Fruit fly (Drosophila melanogaster) whole organism, embryonic: ENCODE data around the gene CG6569.

Experiments used
- Ada2b ChIP-seq: fragments of 200-800 bp; sonication (Bioruptor generic); IDR thresholded peaks from 2 replicates; pipeline ENCODE4 v1.3.6; 2022; ENCODE audit warnings: missing biosample characterization, missing genetic modification characterization
- B-H1 ChIP-seq: fragments of 200-800 bp; sonication (Bioruptor generic); IDR thresholded peaks from 3 replicates; pipeline ENCODE4 v1.3.6; 2022; ENCODE audit warnings: missing biosample characterization, missing genetic modification characterization
- Bteb2 ChIP-seq: fragments of 200-800 bp; sonication (Bioruptor generic); optimal IDR thresholded peaks from 2 replicates; lab custom pipeline; 2016; ENCODE audit warnings: missing biosample characterization, missing genetic modification characterization
- CG10321 ChIP-seq: fragments of 200-800 bp; sonication (Bioruptor generic); IDR thresholded peaks from 2 replicates; pipeline ENCODE4 v1.3.6; 2022; ENCODE audit warnings: missing biosample characterization, missing genetic modification characterization
- CG13123 ChIP-seq: fragments of 200-800 bp; sonication (Bioruptor generic); optimal IDR thresholded peaks from 2 replicates; lab custom pipeline; 2016; ENCODE audit warnings: missing biosample characterization, missing genetic modification characterization
- CG15479 ChIP-seq: fragments of 200-800 bp; sonication (Bioruptor generic); optimal IDR thresholded peaks from 3 replicates; lab custom pipeline; 2019; ENCODE audit warnings: missing biosample characterization, mild to moderate bottlenecking, missing genetic modification characterization, moderate library complexity
- CG1832 ChIP-seq: fragments of 200-800 bp; sonication (Bioruptor generic); optimal IDR thresholded peaks from 2 replicates; lab custom pipeline; 2017; ENCODE audit warnings: missing biosample characterization, mild to moderate bottlenecking, missing genetic modification characterization, inconsistent platforms
- CG2199 ChIP-seq: fragments of 200-800 bp; sonication (Bioruptor generic); IDR thresholded peaks from 3 replicates; pipeline ENCODE4 v1.3.6; 2022; ENCODE audit warnings: missing biosample characterization, missing genetic modification characterization
- CG3838 ChIP-seq: fragments of 200-800 bp; sonication (Bioruptor generic); optimal IDR thresholded peaks from 3 replicates; lab custom pipeline; 2016; ENCODE audit warnings: missing biosample characterization, missing genetic modification characterization
- CG5180 ChIP-seq: fragments of 200-800 bp; sonication (Bioruptor generic); optimal IDR thresholded peaks from 3 replicates; lab custom pipeline; 2017; ENCODE audit warnings: missing biosample characterization, missing genetic modification characterization, mild to moderate bottlenecking, moderate library complexity, missing genetic modification reagents
- CG7357 ChIP-seq: fragments of 200-800 bp; sonication (Bioruptor generic); IDR thresholded peaks from 3 replicates; pipeline ENCODE4 v1.3.6; 2022; ENCODE audit warnings: missing biosample characterization, missing genetic modification characterization
- CG7987 ChIP-seq: fragments of 200-800 bp; sonication (Bioruptor generic); optimal IDR thresholded peaks from 2 replicates; lab custom pipeline; 2018; ENCODE audit warnings: missing biosample characterization, mild to moderate bottlenecking, missing genetic modification characterization, moderate library complexity
- CG8359 ChIP-seq: fragments of 200-800 bp; sonication (Bioruptor generic); optimal IDR thresholded peaks from 2 replicates; lab custom pipeline; 2017; ENCODE audit warnings: missing biosample characterization, mild to moderate bottlenecking, missing genetic modification characterization, borderline replicate concordance
- CG9609 ChIP-seq: fragments of 200-800 bp; sonication (Bioruptor generic); optimal IDR thresholded peaks from 3 replicates; lab custom pipeline; 2016; ENCODE audit warnings: missing biosample characterization, missing genetic modification characterization
- D ChIP-seq, 2 experiments: fragments of 200-800 bp in 1 of 2; fragments of >200 bp in 1 of 2; sonication (Bioruptor generic) in 1 of 2; optimal IDR thresholded peaks; 2 replicates in 1 of 2; 3 replicates in 1 of 2; lab custom pipeline; 2017; ENCODE audit warnings: mild to moderate bottlenecking in 1 of 2, missing biosample characterization in 1 of 2, missing genetic modification characterization in 1 of 2, missing genetic modification reagents in 1 of 2
- Dek ChIP-seq: fragments of 200-800 bp; sonication (Bioruptor generic); optimal IDR thresholded peaks from 3 replicates; lab custom pipeline; 2019; ENCODE audit warnings: missing biosample characterization, mild to moderate bottlenecking, missing genetic modification characterization, moderate library complexity
- Dip2 ChIP-seq: fragments of 200-800 bp; sonication (Bioruptor generic); IDR thresholded peaks from 2 replicates; pipeline ENCODE4 v1.3.6; 2022; ENCODE audit warnings: missing biosample characterization, missing genetic modification characterization
- Doc2 ChIP-seq: fragments of 200-800 bp; sonication (Bioruptor generic); IDR thresholded peaks from 2 replicates; pipeline ENCODE4 v1.3.6; 2022; ENCODE audit warnings: missing biosample characterization, missing genetic modification characterization
- Ets65A ChIP-seq: fragments of 200-800 bp; sonication (Bioruptor generic); peaks from one replicate; lab custom pipeline; 2016; ENCODE audit warnings: missing biosample characterization, missing genetic modification characterization
- GATAe ChIP-seq: fragments of 200-800 bp; sonication (Bioruptor generic); conservative IDR thresholded peaks from 2 replicates; pipeline ENCODE4 v1.3.6; 2022; ENCODE audit warnings: missing biosample characterization, missing genetic modification characterization
- Hand ChIP-seq: fragments of 200-800 bp; sonication (Bioruptor generic); optimal IDR thresholded peaks from 2 replicates; lab custom pipeline; 2017; ENCODE audit warnings: mild to moderate bottlenecking, missing biosample characterization, missing genetic modification reagents, missing genetic modification characterization
- MTF-1 ChIP-seq: fragments of 200-800 bp; sonication (Bioruptor generic); optimal IDR thresholded peaks from 2 replicates; lab custom pipeline; 2018; ENCODE audit warnings: missing biosample characterization, mild to moderate bottlenecking, missing genetic modification characterization, borderline replicate concordance
- NC2α ChIP-seq: fragments of 200-800 bp; sonication (Bioruptor generic); optimal IDR thresholded peaks from 2 replicates; lab custom pipeline; 2016; ENCODE audit warnings: missing biosample characterization, missing genetic modification characterization
- amos ChIP-seq: fragments of 200-800 bp; sonication (Bioruptor generic); IDR thresholded peaks from 2 replicates; pipeline ENCODE4 v1.3.6; 2022; ENCODE audit warnings: missing biosample characterization, missing genetic modification characterization; ENCODE audit not compliant: partially characterized antibody
- cas ChIP-seq: fragments of 200-800 bp; sonication (Bioruptor generic); IDR thresholded peaks from 2 replicates; pipeline ENCODE4 v1.3.6; 2022; ENCODE audit warnings: missing biosample characterization, missing genetic modification characterization
- crol ChIP-seq: fragments of 200-800 bp; sonication (Bioruptor generic); IDR thresholded peaks from 2 replicates; pipeline ENCODE4 v1.3.6; 2022; ENCODE audit warnings: missing biosample characterization, missing genetic modification characterization
- dm ChIP-seq: fragments of 200-800 bp; sonication (Bioruptor generic); optimal IDR thresholded peaks from 3 replicates; lab custom pipeline; 2016; ENCODE audit warnings: missing biosample characterization, missing genetic modification characterization
- dpn ChIP-seq, 2 experiments: fragments of 200-800 bp; sonication (Bioruptor generic); optimal IDR thresholded peaks; 3 replicates each; lab custom pipeline; 2016; ENCODE audit warnings: missing biosample characterization in 2 of 2, missing genetic modification characterization in 2 of 2
- exex ChIP-seq: fragments of 200-800 bp; sonication (Bioruptor generic); optimal IDR thresholded peaks from 4 replicates; lab custom pipeline; 2018; ENCODE audit warnings: missing biosample characterization, mild to moderate bottlenecking, missing genetic modification characterization, moderate library complexity
- fru ChIP-seq: fragments of >200 bp; optimal IDR thresholded peaks from 2 replicates; lab custom pipeline; 2017
- gcm ChIP-seq: fragments of 200-800 bp; sonication (Bioruptor generic); optimal IDR thresholded peaks from 2 replicates; lab custom pipeline; 2019; ENCODE audit warnings: missing biosample characterization, mild to moderate bottlenecking, missing genetic modification characterization, moderate library complexity
- gt ChIP-seq: fragments of 200-800 bp; sonication (Bioruptor generic); IDR thresholded peaks from 2 replicates; pipeline ENCODE4 v1.3.6; 2022; ENCODE audit warnings: missing biosample characterization, missing genetic modification characterization
- lilli ChIP-seq: fragments of 200-800 bp; sonication (Bioruptor generic); optimal IDR thresholded peaks from 3 replicates; lab custom pipeline; 2016; ENCODE audit warnings: missing biosample characterization, missing genetic modification characterization
- nom ChIP-seq: fragments of 200-800 bp; sonication (Bioruptor generic); optimal IDR thresholded peaks from 2 replicates; lab custom pipeline; 2017; ENCODE audit warnings: missing biosample characterization, missing genetic modification characterization, mild to moderate bottlenecking, moderate library complexity, missing genetic modification reagents
- oc ChIP-seq: fragments of 200-800 bp; sonication (Bioruptor generic); optimal IDR thresholded peaks from 2 replicates; lab custom pipeline; 2018; ENCODE audit warnings: missing biosample characterization, mild to moderate bottlenecking, missing genetic modification characterization, moderate library complexity
- rib ChIP-seq: fragments of 200-800 bp; sonication (Bioruptor generic); IDR thresholded peaks from 2 replicates; pipeline ENCODE4 v1.3.6; 2022; ENCODE audit warnings: missing biosample characterization, missing genetic modification characterization
- sens ChIP-seq: fragments of 200-800 bp; sonication (Bioruptor generic); peaks from one replicate; lab custom pipeline; 2016; ENCODE audit warnings: missing biosample characterization, missing genetic modification characterization
- stwl ChIP-seq: fragments of 200-800 bp; sonication (Bioruptor generic); optimal IDR thresholded peaks from 3 replicates; lab custom pipeline; 2018; ENCODE audit warnings: missing biosample characterization, mild to moderate bottlenecking, missing genetic modification characterization, moderate library complexity
- tap ChIP-seq: fragments of 200-800 bp; optimal IDR thresholded peaks from 3 replicates; lab custom pipeline; 2019; ENCODE audit warnings: missing biosample characterization, mild to moderate bottlenecking, missing genetic modification characterization, moderate library complexity
- tup ChIP-seq: fragments of 200-800 bp; sonication (Bioruptor generic); optimal IDR thresholded peaks from 2 replicates; lab custom pipeline; 2016; ENCODE audit warnings: missing biosample characterization, mild to moderate bottlenecking, missing genetic modification characterization, moderate library complexity
- z ChIP-seq: fragments of 200-800 bp; sonication (Bioruptor generic); IDR thresholded peaks from 3 replicates; pipeline ENCODE4 v1.3.6; 2022; ENCODE audit warnings: missing biosample characterization, missing genetic modification characterization

CG6569 gene

dm6 chr3R:21825140-21825539, 42.6 kb downstream of the CG6569 start (continued):
- TF ChIP-seq Dek: no peak
- no peak for TF ChIP-seq fru (lab: Kevin White, UChicago)
- TF ChIP-seq tap (tag; lab: Kevin White, UChicago): peak; percentile 26
- TF ChIP-seq CG7357 (GFP tag; lab: Robert Waterston, UW): no peak
- TF ChIP-seq MTF-1 (GFP tag; lab: Kevin White, UChicago): peak; percentile 81
- no peak for TF ChIP-seq Doc2
- TF ChIP-seq Dip2 (GFP tag; lab: Robert Waterston, UW): no peak
- no peak for TF ChIP-seq gcm (GFP tag; lab: Kevin White, UChicago)
- TF ChIP-seq lilli: no peak
- TF ChIP-seq rib (GFP tag; lab: Robert Waterston, UW): no peak
- no peak for TF ChIP-seq tup (GFP tag; lab: Kevin White, UChicago)
- peak; percentile 2 for TF ChIP-seq CG7987 (GFP tag; lab: Kevin White, UChicago)
- TF ChIP-seq CG8359 (GFP tag; lab: Kevin White, UChicago): peak; percentile 67
- no peak for TF ChIP-seq CG9609 (GFP tag; lab: Kevin White, UChicago)
- no peak for TF ChIP-seq gt (GFP tag; lab: Robert Waterston, UW)
- no peak for TF ChIP-seq oc (tag; lab: Kevin White, UChicago)
- TF ChIP-seq stwl (tag; lab: Kevin White, UChicago): peak; percentile 36
- TF ChIP-seq CG3838 (GFP tag; lab: Kevin White, UChicago): no peak
- TF ChIP-seq exex (tag; lab: Kevin White, UChicago): no peak
- TF ChIP-seq dm (GFP tag; lab: Kevin White, UChicago): no peak
- TF ChIP-seq Hand (GFP tag; lab: Kevin White, UChicago): no peak
- no peak for TF ChIP-seq amos (GFP tag; lab: Robert Waterston, UW)
- peak; percentile 79 for TF ChIP-seq sens (GFP tag; lab: Kevin White, UChicago)
- TF ChIP-seq GATAe (GFP tag; lab: Robert Waterston, UW): no peak
- no peak for TF ChIP-seq dpn (GFP tag; optimal IDR thresholded peaks at IDR 0.05; lab: Kevin White, UChicago)
- TF ChIP-seq B-H1 (GFP tag; lab: Robert Waterston, UW): no peak
- TF ChIP-seq Bteb2 (GFP tag; lab: Kevin White, UChicago): no peak
- no peak for TF ChIP-seq cas (GFP tag; lab: Robert Waterston, UW)
- no peak for TF ChIP-seq CG13123

- TF ChIP-seq crol: peak; percentile 89
- 0 out of 3 replicates have a peak, but pooled peaks have one; percentile 43 for TF ChIP-seq CG2199 (GFP tag; lab: Robert Waterston, UW)
- TF ChIP-seq CG5180: no peak
- peak; percentile 63; the same call in 2 of the 3 replicates for TF ChIP-seq z (GFP tag; lab: Robert Waterston, UW)
- TF ChIP-seq CG1832 (GFP tag; lab: Kevin White, UChicago): peak; percentile 76
- peak; percentile 10 for TF ChIP-seq CG15479 (GFP tag; lab: Kevin White, UChicago)
- peak; percentile 88 for TF ChIP-seq nom
- TF ChIP-seq Ada2b (GFP tag; lab: Robert Waterston, UW): 0 out of 2 replicates have a peak, but pooled peaks have one; percentile 3
- TF ChIP-seq tap (tag; lab: Kevin White, UChicago): no peak
- TF ChIP-seq D (optimal IDR thresholded peaks at IDR 0.05; lab: Kevin White, UChicago): peak; percentile 87
- no peak for TF ChIP-seq D (GFP tag; optimal IDR thresholded peaks at IDR 0.05; lab: Kevin White, UChicago)
- peak; percentile 62 for TF ChIP-seq Ets65A (GFP tag; lab: Kevin White, UChicago)
- TF ChIP-seq NC2α (GFP tag; lab: Kevin White, UChicago): no peak
- TF ChIP-seq CG10321 (GFP tag; lab: Robert Waterston, UW): peak; percentile 50; the same call in 1 of the 2 replicates
These were observed 43.2 kb downstream of the CG6569 start for dm6 chr3R:21824407-21825006.
